Worm (Caenorhabditis elegans) whole organism, young adult: ENCODE measurements around the gene C30G7.4.

Experiments used
- C17E4.6 ChIP-seq: fragments of 200-800 bp; sonication (Bioruptor generic); IDR thresholded peaks from 2 replicates; pipeline ENCODE4 v1.3.6; 2022; ENCODE audit warnings: missing genetic modification reagents, missing genetic modification characterization, missing compliant biosample characterization
- F10E7.11 ChIP-seq: sonication (generic microtip); optimal IDR thresholded peaks from 2 replicates; lab custom pipeline; 2017; ENCODE audit warnings: mild to moderate bottlenecking, missing genetic modification characterization, moderate library complexity, missing compliant biosample characterization
- F49E8.2 ChIP-seq: sonication (generic microtip); optimal IDR thresholded peaks from 3 replicates; lab custom pipeline; 2017; ENCODE audit warnings: missing genetic modification characterization, mild to moderate bottlenecking, missing compliant biosample characterization, antibody characterized with exemption, moderate library complexity; ENCODE audit not compliant: insufficient read depth
- Y79H2A.3 ChIP-seq: fragments of 200-800 bp; sonication (Bioruptor generic); conservative IDR thresholded peaks from 2 replicates; pipeline ENCODE4 v1.3.6; 2022; ENCODE audit warnings: missing genetic modification reagents, missing genetic modification characterization, missing compliant biosample characterization
- him-1 ChIP-seq: sonication (generic microtip); optimal IDR thresholded peaks from 2 replicates; lab custom pipeline; 2016; ENCODE audit warnings: missing genotype, missing genetic modification reagents, missing genetic modification characterization, missing compliant biosample characterization
- madf-8 ChIP-seq: fragments of 200-800 bp; sonication (Bioruptor generic); conservative IDR thresholded peaks from 2 replicates; pipeline ENCODE4 v1.3.6; 2022; ENCODE audit warnings: missing genetic modification reagents, missing genetic modification characterization, missing compliant biosample characterization
- nfya-1 ChIP-seq: sonication (generic microtip); optimal IDR thresholded peaks from 2 replicates; lab custom pipeline; 2017; ENCODE audit warnings: antibody characterized with exemption, missing compliant biosample characterization, missing genetic modification characterization, borderline replicate concordance; ENCODE audit not compliant: insufficient read depth
- nfyb-1 ChIP-seq: fragments of 200-800 bp; sonication (Bioruptor generic); IDR thresholded peaks from 2 replicates; pipeline ENCODE4 v1.3.6; 2022; ENCODE audit warnings: missing genetic modification reagents, missing genetic modification characterization, missing compliant biosample characterization
- snpc-4 ChIP-seq, 5 experiments: fragments of 150-350 bp in 1 of 5; sonication (generic microtip) in 4 of 5; optimal IDR thresholded peaks; 2 replicates each; lab custom pipeline; 2014 to 2018; ENCODE audit warnings: missing genetic modification characterization in 5 of 5, missing biosample characterization in 3 of 5, antibody characterized with exemption in 2 of 5, mild to moderate bottlenecking in 2 of 5, missing compliant biosample characterization in 2 of 5, missing genotype in 2 of 5, moderate library complexity in 2 of 5, missing genetic modification reagents in 1 of 5
- tbp1 ChIP-seq: fragments of 200-800 bp; sonication (Bioruptor generic); optimal IDR thresholded peaks from 2 replicates; lab custom pipeline; 2018; ENCODE audit warnings: mild to moderate bottlenecking, missing genetic modification characterization, missing compliant biosample characterization
- tbx-9 ChIP-seq: sonication (generic microtip); optimal IDR thresholded peaks from 2 replicates; lab custom pipeline; 2016; ENCODE audit warnings: borderline replicate concordance, missing genetic modification characterization, inconsistent platforms, missing compliant biosample characterization
- ztf-6 ChIP-seq: fragments of 200-800 bp; sonication (Bioruptor generic); IDR thresholded peaks from 2 replicates; pipeline ENCODE4 v1.3.6; 2022; ENCODE audit warnings: missing genetic modification reagents, missing genetic modification characterization, missing compliant biosample characterization

ce11 chrV:14907445-14907844 lies 39.5 kb downstream of the C30G7.4 start:
- TF ChIP-seq F10E7.11 (tag; lab: Kevin White, UChicago) (no peak), madf-8 (GFP tag; lab: Robert Waterston, UW) (no peak), F49E8.2 (tag; lab: Kevin White, UChicago) (no peak), ztf-6 (GFP tag; lab: Robert Waterston, UW) (no peak), C17E4.6 (GFP tag; lab: Robert Waterston, UW) (no peak), snpc-4 (GFP tag; optimal IDR thresholded peaks at IDR 0.05; lab: Kevin White, UChicago) (no peak), snpc-4 (tag; optimal IDR thresholded peaks at IDR 0.05; lab: Kevin White, UChicago) (no peak), nfya-1 (tag; lab: Kevin White, UChicago) (no peak), him-1 (tag; lab: Kevin White, UChicago) (no peak), Y79H2A.3 (GFP tag; lab: Robert Waterston, UW) (no peak), tbx-9 (tag; lab: Kevin White, UChicago) (no peak), tbp1 (GFP tag; lab: Kevin White, UChicago) (no peak), nfyb-1 (no peak)
